Fruit fly (Drosophila melanogaster): ENCODE measurements around the gene CG4041.

dm6 chrX:4896892-4897291, 21.4 kb downstream of the CG4041 start:
- TF ChIP-seq Myc (optimal IDR thresholded peaks at IDR 0.05): no peak
- TF ChIP-seq psq (optimal IDR thresholded peaks at IDR 0.05): no peak
- no peak for TF ChIP-seq insv (optimal IDR thresholded peaks at IDR 0.05)
